Fruit fly (Drosophila melanogaster) Kc167 (cell line): ENCODE results near the gene CG13252.

ENCODE experiments used
- Myc ChIP-seq: fragments of >200 bp; optimal IDR thresholded peaks from 2 replicates; lab custom pipeline; 2017; ENCODE audit warnings: missing external identifiers
- Sin3A ChIP-seq: fragments of >200 bp; optimal IDR thresholded peaks from 2 replicates; lab custom pipeline; 2018; ENCODE audit warnings: missing external identifiers
- h ChIP-seq: fragments of >200 bp; optimal IDR thresholded peaks from 3 replicates; lab custom pipeline; 2018; ENCODE audit warnings: missing external identifiers
- insv ChIP-seq: fragments of >200 bp; optimal IDR thresholded peaks from 3 replicates; lab custom pipeline; 2018; ENCODE audit warnings: missing external identifiers
- psq ChIP-seq: fragments of >200 bp; optimal IDR thresholded peaks from 2 replicates; lab custom pipeline; 2017; ENCODE audit warnings: missing external identifiers
- ttk ChIP-seq: sonication (Bioruptor generic); optimal IDR thresholded peaks from 2 replicates; lab custom pipeline; 2017; ENCODE audit warnings: missing external identifiers

The CG13252 gene

dm6 chr3L:20737346-20737745 is 7.0 kb downstream of the CG13252 start:
- TF ChIP-seq h (lab: Kevin White, UChicago) (no peak), Myc (lab: Kevin White, UChicago) (no peak), Sin3A (lab: Kevin White, UChicago) (no peak), psq (no peak), ttk (lab: Kevin White, UChicago) (no peak), insv (no peak)

dm6 chr3L:20739414-20739813 is 9.0 kb downstream of the CG13252 start, which contains the start of gene Gr77a:
Gene Gr77a (minus strand): TSS chr3L:20739430.
- TF ChIP-seq ttk (lab: Kevin White, UChicago) (no peak), h (lab: Kevin White, UChicago) (no peak), psq (no peak), Myc (lab: Kevin White, UChicago) (no peak), insv (no peak)

dm6 chr3L:20747299-20747925 is 17.0 kb downstream of the CG13252 start:
- TF ChIP-seq h (lab: Kevin White, UChicago) (no peak), psq (no peak), Sin3A (lab: Kevin White, UChicago) (no peak), ttk (lab: Kevin White, UChicago) (no peak), insv (no peak), Myc (lab: Kevin White, UChicago) (no peak)

- no peak for TF ChIP-seq insv
- no peak for TF ChIP-seq h (lab: Kevin White, UChicago)
- no peak for TF ChIP-seq Myc (lab: Kevin White, UChicago)
- TF ChIP-seq Sin3A (lab: Kevin White, UChicago) = no peak
- TF ChIP-seq ttk (lab: Kevin White, UChicago) = no peak
- no peak for TF ChIP-seq psq
Observed at dm6 chr3L:20748577-20748976, 18.2 kb downstream of the CG13252 start.

dm6 chr3L:20750391-20750790 is 20.0 kb downstream of the CG13252 start:
- TF ChIP-seq h (lab: Kevin White, UChicago) = no peak
- no peak for TF ChIP-seq insv
- TF ChIP-seq Sin3A (lab: Kevin White, UChicago) = no peak
- TF ChIP-seq ttk (lab: Kevin White, UChicago) = no peak
- no peak for TF ChIP-seq Myc (lab: Kevin White, UChicago)
- no peak for TF ChIP-seq psq

dm6 chr3L:20752964-20753363 is 22.6 kb downstream of the CG13252 start:
- no peak for TF ChIP-seq h (lab: Kevin White, UChicago)
- no peak for TF ChIP-seq insv

dm6 chr3L:20755585-20755984 is 25.2 kb downstream of the CG13252 start, which contains the start of gene CG33912:
Gene CG33912 (minus strand): TSS chr3L:20755685.
- TF ChIP-seq Sin3A (lab: Kevin White, UChicago) = no peak
- TF ChIP-seq insv = no peak
- TF ChIP-seq Myc (lab: Kevin White, UChicago) = no peak
- no peak for TF ChIP-seq ttk (lab: Kevin White, UChicago)
- no peak for TF ChIP-seq psq
- TF ChIP-seq h (lab: Kevin White, UChicago) = no peak

- TF ChIP-seq Sin3A (lab: Kevin White, UChicago) (no peak), insv (no peak), h (lab: Kevin White, UChicago) (no peak), Myc (lab: Kevin White, UChicago) (no peak)
Observed at dm6 chr3L:20758583-20758982, 28.2 kb downstream of the CG13252 start, which contains the start of gene CG43251. Gene CG43251 (plus strand): TSS chr3L:20758883.

dm6 chr3L:20761482-20761881 is 31.1 kb downstream of the CG13252 start:
- TF ChIP-seq insv (no peak), Sin3A (lab: Kevin White, UChicago) (no peak), ttk (lab: Kevin White, UChicago) (no peak), h (lab: Kevin White, UChicago) (no peak), Myc (lab: Kevin White, UChicago) (no peak), psq (no peak)

dm6 chr3L:20767227-20767626 is 36.8 kb downstream of the CG13252 start:
- TF ChIP-seq Myc (lab: Kevin White, UChicago) = no peak
- TF ChIP-seq Sin3A (lab: Kevin White, UChicago) = no peak
- TF ChIP-seq insv = no peak
- no peak for TF ChIP-seq ttk (lab: Kevin White, UChicago)
- TF ChIP-seq h (lab: Kevin White, UChicago) = no peak
- no peak for TF ChIP-seq psq

- TF ChIP-seq ttk (lab: Kevin White, UChicago) (no peak), insv (no peak), Myc (lab: Kevin White, UChicago) (no peak), psq (no peak), Sin3A (lab: Kevin White, UChicago) (no peak)
Observed at dm6 chr3L:20769350-20769749, 39.0 kb downstream of the CG13252 start, which contains the start of the genes CG4074 and CG4186. Gene CG4074 (minus strand): TSS chr3L:20769500. Gene CG4186 (plus strand): TSS chr3L:20769586.

- TF ChIP-seq Sin3A (lab: Kevin White, UChicago) = no peak
Observed at dm6 chr3L:20771001-20771890, 40.9 kb downstream of the CG13252 start, which contains the start of the genes CG4042 and Pitslre. Gene CG4042 (minus strand): TSS chr3L:20771507. Gene Pitslre (plus strand): TSS chr3L:20771528.
